ENCODE assay signal across 1 fruit fly cellular context in genomic region chr3R:8652731-8653130, dm6.
TF ChIP-seq lines count a peak whose summit lies in the region.

Sys1 (plus strand) TSS chr3R:8652821.
Dhod (minus strand) TSS chr3R:8652916.

TF ChIP-seq in whole organism, embryonic, 481 proteins besides CTCF, POLR2A, EP300 and RAD21 (continued from another document and continues in another):
- no peak for TF ChIP-seq ham (GFP tag; IDR thresholded peaks at IDR 0.05; lab: Robert Waterston, UW)
- no peak for TF ChIP-seq CG12219 (GFP tag; optimal IDR thresholded peaks at IDR 0.05; lab: Kevin White, UChicago)
- TF ChIP-seq ATbp (GFP tag; optimal IDR thresholded peaks at IDR 0.05; lab: Kevin White, UChicago), result no peak
- peak; percentile 74 for TF ChIP-seq CG2712 (tag; optimal IDR thresholded peaks at IDR 0.05; lab: Kevin White, UChicago)
- peak; percentile 52 for TF ChIP-seq CG1233 (GFP tag; optimal IDR thresholded peaks at IDR 0.05; lab: Kevin White, UChicago)
- no peak for TF ChIP-seq CG15073 (GFP tag; optimal IDR thresholded peaks at IDR 0.05; lab: Kevin White, UChicago)
- TF ChIP-seq CG3838 (GFP tag; optimal IDR thresholded peaks at IDR 0.05; lab: Kevin White, UChicago), result no peak
- peak; percentile 67 for TF ChIP-seq Drgx (GFP tag; IDR thresholded peaks at IDR 0.05; lab: Robert Waterston, UW)
- no peak for TF ChIP-seq CG17912 (GFP tag; optimal IDR thresholded peaks at IDR 0.05; lab: Kevin White, UChicago)
- no peak for TF ChIP-seq Eip74EF (GFP tag; optimal IDR thresholded peaks at IDR 0.05; lab: Kevin White, UChicago)
- TF ChIP-seq ash1 (GFP tag; optimal IDR thresholded peaks at IDR 0.05; lab: Kevin White, UChicago), result no peak
- TF ChIP-seq crc (GFP tag; optimal IDR thresholded peaks at IDR 0.05; lab: Kevin White, UChicago), result peak; percentile 2
- no peak for TF ChIP-seq btn (GFP tag; optimal IDR thresholded peaks at IDR 0.05; lab: Kevin White, UChicago)
- TF ChIP-seq HLH4C (GFP tag; IDR thresholded peaks at IDR 0.05; lab: Robert Waterston, UW; ENCODE audit: partially characterized antibody), result peak; percentile 83
- peak; percentile 22 for TF ChIP-seq tx (GFP tag; optimal IDR thresholded peaks at IDR 0.05; lab: Kevin White, UChicago)
- no peak for TF ChIP-seq CG6683 (GFP tag; optimal IDR thresholded peaks at IDR 0.05; lab: Kevin White, UChicago)
- peak; percentile 36 for TF ChIP-seq CG5245 (GFP tag; optimal IDR thresholded peaks at IDR 0.05; lab: Kevin White, UChicago)
- TF ChIP-seq dimm (GFP tag; IDR thresholded peaks at IDR 0.05; lab: Robert Waterston, UW), result no peak
- peak; percentile 26 for TF ChIP-seq scrt (GFP tag; optimal IDR thresholded peaks at IDR 0.05; lab: Kevin White, UChicago)
- peak; percentile 68; the same call in 2 of the 3 replicates for TF ChIP-seq CG17361 (GFP tag; IDR thresholded peaks at IDR 0.05; lab: Robert Waterston, UW)
- TF ChIP-seq CG18764 (GFP tag; optimal IDR thresholded peaks at IDR 0.05; lab: Kevin White, UChicago), result peak; percentile 33
- TF ChIP-seq CG16813 (GFP tag; IDR thresholded peaks at IDR 0.05; lab: Robert Waterston, UW; ENCODE audit: partially characterized antibody), result peak; percentile 84
- peak; percentile 19 for TF ChIP-seq Myb (GFP tag; optimal IDR thresholded peaks at IDR 0.05; lab: Kevin White, UChicago)
- TF ChIP-seq CG4282 (GFP tag; optimal IDR thresholded peaks at IDR 0.05; lab: Kevin White, UChicago), result no peak
- peak; percentile 51 for TF ChIP-seq CG4854 (GFP tag; optimal IDR thresholded peaks at IDR 0.05; lab: Kevin White, UChicago)
- peak; percentile 65 for TF ChIP-seq Fer1 (GFP tag; optimal IDR thresholded peaks at IDR 0.05; lab: Kevin White, UChicago)
- TF ChIP-seq esg (GFP tag; conservative IDR thresholded peaks at IDR 0.05; lab: Robert Waterston, UW), result peak; percentile 49
- no peak for TF ChIP-seq Hr78 (GFP tag; optimal IDR thresholded peaks at IDR 0.05; lab: Kevin White, UChicago)
- no peak for TF ChIP-seq tup (GFP tag; optimal IDR thresholded peaks at IDR 0.05; lab: Kevin White, UChicago)
- TF ChIP-seq h (optimal IDR thresholded peaks at IDR 0.05; lab: Kevin White, UChicago), result no peak
- no peak for TF ChIP-seq fd64A (GFP tag; optimal IDR thresholded peaks at IDR 0.05; lab: Kevin White, UChicago)
- peak; percentile 87 for TF ChIP-seq Doc3 (GFP tag; IDR thresholded peaks at IDR 0.05; lab: Robert Waterston, UW; ENCODE audit: partially characterized antibody)
- peak; percentile 45; the same call in 1 of the 2 replicates for TF ChIP-seq CG4404 (GFP tag; IDR thresholded peaks at IDR 0.05; lab: Robert Waterston, UW)
- peak; percentile 69 for TF ChIP-seq Xrp1 (GFP tag; IDR thresholded peaks at IDR 0.05; lab: Robert Waterston, UW)
- no peak for TF ChIP-seq CG17568 (GFP tag; optimal IDR thresholded peaks at IDR 0.05; lab: Kevin White, UChicago)
- TF ChIP-seq CG13624 (GFP tag; optimal IDR thresholded peaks at IDR 0.05; lab: Kevin White, UChicago), result peak; percentile 74
- peak; percentile 54 for TF ChIP-seq caup (GFP tag; optimal IDR thresholded peaks at IDR 0.05; lab: Kevin White, UChicago; ENCODE audit: severe bottlenecking)
- peak; percentile 65 for TF ChIP-seq CG1603 (tag; optimal IDR thresholded peaks at IDR 0.05; lab: Kevin White, UChicago)
- TF ChIP-seq sisA (GFP tag; IDR thresholded peaks at IDR 0.05; lab: Robert Waterston, UW), result peak; percentile 58
- TF ChIP-seq CG3847 (GFP tag; IDR thresholded peaks at IDR 0.05; lab: Robert Waterston, UW), result peak; percentile 63
- TF ChIP-seq Ssrp (tag; optimal IDR thresholded peaks at IDR 0.05; lab: Kevin White, UChicago), result peak; percentile 8
- TF ChIP-seq CG13775 (GFP tag; optimal IDR thresholded peaks at IDR 0.05; lab: Kevin White, UChicago), result peak; percentile 76
- TF ChIP-seq vfl (GFP tag; optimal IDR thresholded peaks at IDR 0.05; lab: Kevin White, UChicago), result peak; percentile 63
- peak; percentile 75 for TF ChIP-seq Antp (GFP tag; optimal IDR thresholded peaks at IDR 0.05; lab: Kevin White, UChicago)
- no peak for TF ChIP-seq CG12299 (tag; optimal IDR thresholded peaks at IDR 0.05; lab: Kevin White, UChicago)
- TF ChIP-seq Six4 (GFP tag; optimal IDR thresholded peaks at IDR 0.05; lab: Kevin White, UChicago), result peak; percentile 47
- TF ChIP-seq CG2116 (GFP tag; optimal IDR thresholded peaks at IDR 0.05; lab: Kevin White, UChicago), result peak; percentile 81
- TF ChIP-seq Sry-β (GFP tag; optimal IDR thresholded peaks at IDR 0.05; lab: Kevin White, UChicago), result no peak
- no peak for TF ChIP-seq ac (GFP tag; optimal IDR thresholded peaks at IDR 0.05; lab: Kevin White, UChicago)
- peak; percentile 68 for TF ChIP-seq sug (tag; optimal IDR thresholded peaks at IDR 0.05; lab: Kevin White, UChicago)
- peak; percentile 77 for TF ChIP-seq Dbx (GFP tag; IDR thresholded peaks at IDR 0.05; lab: Robert Waterston, UW)
- no peak for TF ChIP-seq dati (GFP tag; IDR thresholded peaks at IDR 0.05; lab: Robert Waterston, UW)
- no peak for TF ChIP-seq ro (GFP tag; IDR thresholded peaks at IDR 0.05; lab: Robert Waterston, UW)
- TF ChIP-seq ind (GFP tag; optimal IDR thresholded peaks at IDR 0.05; lab: Kevin White, UChicago), result peak; percentile 76
- peak; percentile 30; the same call in 1 of the 3 replicates for TF ChIP-seq ci (GFP tag; IDR thresholded peaks at IDR 0.05; lab: Robert Waterston, UW)
- peak; percentile 45 for TF ChIP-seq CG30020 (tag; optimal IDR thresholded peaks at IDR 0.05; lab: Kevin White, UChicago)
- TF ChIP-seq CG10979 (tag; optimal IDR thresholded peaks at IDR 0.05; lab: Kevin White, UChicago), result peak; percentile 61
- no peak for TF ChIP-seq rib (GFP tag; IDR thresholded peaks at IDR 0.05; lab: Robert Waterston, UW)
- TF ChIP-seq vvl (GFP tag; IDR thresholded peaks at IDR 0.05; lab: Robert Waterston, UW), result peak; percentile 75
- no peak for TF ChIP-seq pan (optimal IDR thresholded peaks at IDR 0.05; lab: Kevin White, UChicago)
- TF ChIP-seq pan (GFP tag; optimal IDR thresholded peaks at IDR 0.05 in 1 of 2, IDR thresholded peaks at IDR 0.05 in 1 of 2), result peak in 1 of 2 experiments; percentile 72
- peak; percentile 73 for TF ChIP-seq CG14710 (tag; optimal IDR thresholded peaks at IDR 0.05; lab: Kevin White, UChicago)
- peak; percentile 28 for TF ChIP-seq CG17385 (GFP tag; optimal IDR thresholded peaks at IDR 0.05; lab: Kevin White, UChicago)
- TF ChIP-seq CG18619 (GFP tag; optimal IDR thresholded peaks at IDR 0.05; lab: Kevin White, UChicago), result peak; percentile 36
- TF ChIP-seq gem (tag; optimal IDR thresholded peaks at IDR 0.05; lab: Kevin White, UChicago), result peak; percentile 75
- peak; percentile 44 for TF ChIP-seq CG1602 (GFP tag; optimal IDR thresholded peaks at IDR 0.05; lab: Kevin White, UChicago)
- peak; percentile 60 for TF ChIP-seq Hmr (GFP tag; optimal IDR thresholded peaks at IDR 0.05; lab: Kevin White, UChicago)
- peak; percentile 43; the same call in 1 of the 2 replicates for TF ChIP-seq wdn (GFP tag; IDR thresholded peaks at IDR 0.05; lab: Robert Waterston, UW)
- peak; percentile 20 for TF ChIP-seq Dek (tag; optimal IDR thresholded peaks at IDR 0.05; lab: Kevin White, UChicago)
- TF ChIP-seq dmrt99B (tag; optimal IDR thresholded peaks at IDR 0.05; lab: Kevin White, UChicago), result peak; percentile 28
- TF ChIP-seq CkIIα-i1 (GFP tag; IDR thresholded peaks at IDR 0.05; lab: Robert Waterston, UW), result no peak
- TF ChIP-seq crp (GFP tag; optimal IDR thresholded peaks at IDR 0.05; lab: Kevin White, UChicago), result no peak
- TF ChIP-seq trem (tag; optimal IDR thresholded peaks at IDR 0.05; lab: Kevin White, UChicago), result peak; percentile 77
- TF ChIP-seq Dad (GFP tag; optimal IDR thresholded peaks at IDR 0.05; lab: Kevin White, UChicago), result peak; percentile 62
- peak; percentile 38 for TF ChIP-seq fd3F (GFP tag; optimal IDR thresholded peaks at IDR 0.05; lab: Kevin White, UChicago)
- TF ChIP-seq CG12744 (GFP tag; optimal IDR thresholded peaks at IDR 0.05; lab: Kevin White, UChicago), result peak; percentile 61
- peak; percentile 36 for TF ChIP-seq CG7271 (tag; optimal IDR thresholded peaks at IDR 0.05; lab: Kevin White, UChicago)
- TF ChIP-seq CG32772 (GFP tag; IDR thresholded peaks at IDR 0.05; lab: Robert Waterston, UW), result peak; percentile 60
- TF ChIP-seq unpg (GFP tag; optimal IDR thresholded peaks at IDR 0.05; lab: Kevin White, UChicago), result peak; percentile 40
- TF ChIP-seq Neu2 (GFP tag; optimal IDR thresholded peaks at IDR 0.05; lab: Kevin White, UChicago; ENCODE audit: borderline replicate concordance), result no peak
- TF ChIP-seq CG11695 (GFP tag; IDR thresholded peaks at IDR 0.05; lab: Robert Waterston, UW), result peak; percentile 49; the same call in 1 of the 3 replicates
- TF ChIP-seq org-1 (GFP tag; optimal IDR thresholded peaks at IDR 0.05; lab: Kevin White, UChicago), result no peak
- peak; percentile 83 for TF ChIP-seq hb (GFP tag; IDR thresholded peaks at IDR 0.05; lab: Robert Waterston, UW; ENCODE audit: partially characterized antibody)
- TF ChIP-seq sqz (GFP tag; optimal IDR thresholded peaks at IDR 0.05; lab: Kevin White, UChicago), result no peak
- TF ChIP-seq CG12942 (GFP tag; optimal IDR thresholded peaks at IDR 0.05; lab: Kevin White, UChicago), result peak; percentile 45
- no peak for TF ChIP-seq yki (optimal IDR thresholded peaks at IDR 0.05; lab: Kevin White, UChicago)
- TF ChIP-seq CG2202 (tag; optimal IDR thresholded peaks at IDR 0.05; lab: Kevin White, UChicago), result no peak
- peak; percentile 57; the same call in 1 of the 2 replicates for TF ChIP-seq CG11247 (GFP tag; IDR thresholded peaks at IDR 0.05; lab: Robert Waterston, UW)
- TF ChIP-seq zfh2 (GFP tag; optimal IDR thresholded peaks at IDR 0.05; lab: Kevin White, UChicago), result peak; percentile 85
- TF ChIP-seq YL-1 (GFP tag; optimal IDR thresholded peaks at IDR 0.05; lab: Kevin White, UChicago), result peak; percentile 60
- TF ChIP-seq CG1024 (GFP tag; IDR thresholded peaks at IDR 0.05; lab: Robert Waterston, UW), result no peak; the same call in 1 of the 2 replicates
- 0 out of 3 replicates have a peak, but pooled peaks have one; percentile 40 for TF ChIP-seq C15 (GFP tag; IDR thresholded peaks at IDR 0.05; lab: Robert Waterston, UW)
- TF ChIP-seq schlank (tag; optimal IDR thresholded peaks at IDR 0.05; lab: Kevin White, UChicago), result no peak
- TF ChIP-seq unc-4 (GFP tag; IDR thresholded peaks at IDR 0.05; lab: Robert Waterston, UW; ENCODE audit: partially characterized antibody), result peak; percentile 87
- TF ChIP-seq lmd (GFP tag; IDR thresholded peaks at IDR 0.05; lab: Robert Waterston, UW), result peak; percentile 68
- no peak for TF ChIP-seq wek (GFP tag; optimal IDR thresholded peaks at IDR 0.05; lab: Kevin White, UChicago)
- peak; percentile 49 for TF ChIP-seq PHDP (tag; optimal IDR thresholded peaks at IDR 0.05; lab: Kevin White, UChicago)
- 0 out of 2 replicates have a peak, but pooled peaks have one; percentile 27 for TF ChIP-seq CG11085 (GFP tag; IDR thresholded peaks at IDR 0.05; lab: Robert Waterston, UW)
- peak; percentile 41 for TF ChIP-seq ab (GFP tag; optimal IDR thresholded peaks at IDR 0.05; lab: Kevin White, UChicago)
- peak; percentile 62; the same call in 1 of the 2 replicates for TF ChIP-seq tna (GFP tag; IDR thresholded peaks at IDR 0.05; lab: Robert Waterston, UW; ENCODE audit: partially characterized antibody)
- no peak for TF ChIP-seq p53 (GFP tag; optimal IDR thresholded peaks at IDR 0.05; lab: Kevin White, UChicago)
- TF ChIP-seq BtbVII (GFP tag; optimal IDR thresholded peaks at IDR 0.05; lab: Kevin White, UChicago), result no peak
- TF ChIP-seq CG7786 (GFP tag; optimal IDR thresholded peaks at IDR 0.05; lab: Kevin White, UChicago), result peak; percentile 77
- TF ChIP-seq E2f1 (GFP tag; IDR thresholded peaks at IDR 0.05; lab: Robert Waterston, UW), result peak; percentile 38; the same call in 1 of the 2 replicates
- peak; percentile 41; the same call in 1 of the 2 replicates for TF ChIP-seq NFAT (GFP tag; IDR thresholded peaks at IDR 0.05; lab: Robert Waterston, UW)
- peak; percentile 86 for TF ChIP-seq CG2129 (GFP tag; IDR thresholded peaks at IDR 0.05; lab: Robert Waterston, UW; ENCODE audit: partially characterized antibody)
- no peak for TF ChIP-seq sr (GFP tag; IDR thresholded peaks at IDR 0.05; lab: Robert Waterston, UW)
- TF ChIP-seq Optix (GFP tag; IDR thresholded peaks at IDR 0.05; lab: Robert Waterston, UW), result peak; percentile 38; the same call in 1 of the 3 replicates
- no peak for TF ChIP-seq CG6175 (GFP tag; IDR thresholded peaks at IDR 0.05; lab: Robert Waterston, UW)
- TF ChIP-seq CG1529 (GFP tag; optimal IDR thresholded peaks at IDR 0.05; lab: Kevin White, UChicago), result no peak
- TF ChIP-seq CG3065 (GFP tag; optimal IDR thresholded peaks at IDR 0.05; lab: Kevin White, UChicago), result no peak
- no peak for TF ChIP-seq CG4820 (GFP tag; optimal IDR thresholded peaks at IDR 0.05; lab: Kevin White, UChicago)
- TF ChIP-seq fru (optimal IDR thresholded peaks at IDR 0.05; lab: Kevin White, UChicago), result no peak
- TF ChIP-seq CG31365 (tag; optimal IDR thresholded peaks at IDR 0.05; lab: Kevin White, UChicago), result no peak
- peak; percentile 81 for TF ChIP-seq Gug (GFP tag; IDR thresholded peaks at IDR 0.05; lab: Robert Waterston, UW)
- TF ChIP-seq nau (GFP tag; optimal IDR thresholded peaks at IDR 0.05; lab: Kevin White, UChicago), result no peak
- peak; percentile 51 for TF ChIP-seq eyg (GFP tag; optimal IDR thresholded peaks at IDR 0.05; lab: Kevin White, UChicago)
- peak; percentile 56 for TF ChIP-seq chn (GFP tag; optimal IDR thresholded peaks at IDR 0.05; lab: Kevin White, UChicago)
- peak; percentile 25 for TF ChIP-seq CG18476 (GFP tag; optimal IDR thresholded peaks at IDR 0.05; lab: Kevin White, UChicago)
- TF ChIP-seq Ada2b (GFP tag; IDR thresholded peaks at IDR 0.05; lab: Robert Waterston, UW), result peak; percentile 68; the same call in 1 of the 2 replicates
- TF ChIP-seq CG11504 (tag; optimal IDR thresholded peaks at IDR 0.05; lab: Kevin White, UChicago), result peak; percentile 58
- peak; percentile 67 for TF ChIP-seq CG13424 (tag; optimal IDR thresholded peaks at IDR 0.05; lab: Kevin White, UChicago)
- TF ChIP-seq Tbp (GFP tag; optimal IDR thresholded peaks at IDR 0.05; lab: Kevin White, UChicago), result no peak
- TF ChIP-seq CG7372 (GFP tag; IDR thresholded peaks at IDR 0.05; lab: Robert Waterston, UW), result peak; percentile 27; the same call in 1 of the 2 replicates
- peak; percentile 64; the same call in 1 of the 2 replicates for TF ChIP-seq nerfin-2 (GFP tag; IDR thresholded peaks at IDR 0.05; lab: Robert Waterston, UW; ENCODE audit: partially characterized antibody)
- no peak for TF ChIP-seq Hand (GFP tag; optimal IDR thresholded peaks at IDR 0.05; lab: Kevin White, UChicago)
- TF ChIP-seq CG7357 (GFP tag; IDR thresholded peaks at IDR 0.05; lab: Robert Waterston, UW), result peak; percentile 30; the same call in 1 of the 3 replicates
- peak; percentile 84 for TF ChIP-seq hbn (GFP tag; IDR thresholded peaks at IDR 0.05; lab: Robert Waterston, UW; ENCODE audit: partially characterized antibody)
- no peak for TF ChIP-seq gt (GFP tag; IDR thresholded peaks at IDR 0.05; lab: Robert Waterston, UW)
